Worm (Caenorhabditis elegans) whole organism, young adult: ENCODE data around the gene frm-3.

Experiments used
- B0336.3 ChIP-seq: fragments of 200-800 bp; sonication (Bioruptor generic); IDR thresholded peaks from 2 replicates; pipeline ENCODE4 v1.3.6; 2022; ENCODE audit warnings: missing genetic modification characterization, missing compliant biosample characterization
- F10E7.11 ChIP-seq: sonication (generic microtip); optimal IDR thresholded peaks from 2 replicates; lab custom pipeline; 2017; ENCODE audit warnings: mild to moderate bottlenecking, missing genetic modification characterization, moderate library complexity, missing compliant biosample characterization
- F22D6.2 ChIP-seq: sonication (generic microtip); optimal IDR thresholded peaks from 2 replicates; lab custom pipeline; 2016; ENCODE audit warnings: mild to moderate bottlenecking, missing genetic modification characterization, missing compliant biosample characterization
- F33H1.4 ChIP-seq: fragments of 200-800 bp; sonication (Bioruptor generic); IDR thresholded peaks from 2 replicates; pipeline ENCODE4 v1.3.6; 2022; ENCODE audit warnings: missing genetic modification reagents, missing genetic modification characterization, missing compliant biosample characterization
- F49E8.2 ChIP-seq: sonication (generic microtip); optimal IDR thresholded peaks from 3 replicates; lab custom pipeline; 2017; ENCODE audit warnings: missing genetic modification characterization, mild to moderate bottlenecking, missing compliant biosample characterization, antibody characterized with exemption, moderate library complexity; ENCODE audit not compliant: insufficient read depth
- T07F8.4 ChIP-seq: sonication (generic microtip); optimal IDR thresholded peaks from 2 replicates; lab custom pipeline; 2016; ENCODE audit warnings: mild to moderate bottlenecking, missing genetic modification characterization, moderate library complexity, missing compliant biosample characterization
- Y53G8AR.9 ChIP-seq: fragments of 200-800 bp; sonication (Bioruptor generic); conservative IDR thresholded peaks from 2 replicates; pipeline ENCODE4 v1.3.6; 2022; ENCODE audit warnings: missing genetic modification reagents, missing genetic modification characterization, missing compliant biosample characterization
- Y67H2A.10 ChIP-seq: fragments of 200-800 bp; sonication (Bioruptor generic); conservative IDR thresholded peaks from 2 replicates; pipeline ENCODE4 v1.3.6; 2022; ENCODE audit warnings: missing genetic modification reagents, missing genetic modification characterization, missing compliant biosample characterization
- ZK185.1 ChIP-seq: sonication (generic microtip); optimal IDR thresholded peaks from 2 replicates; lab custom pipeline; 2016; ENCODE audit warnings: mild to moderate bottlenecking, missing genetic modification characterization, missing compliant biosample characterization; ENCODE audit not compliant: poor library complexity, severe bottlenecking
- attf-6 ChIP-seq: fragments of 200-800 bp; sonication (Bioruptor generic); IDR thresholded peaks from 2 replicates; pipeline ENCODE4 v1.3.6; 2022; ENCODE audit warnings: missing genetic modification reagents, missing genetic modification characterization, missing compliant biosample characterization
- bed-2 ChIP-seq: fragments of 200-800 bp; sonication (Bioruptor generic); IDR thresholded peaks from 2 replicates; pipeline ENCODE4 v1.3.6; 2022; ENCODE audit warnings: missing genetic modification reagents, missing genetic modification characterization, missing compliant biosample characterization
- ccch-3 ChIP-seq: fragments of 200-800 bp; sonication (Bioruptor generic); optimal IDR thresholded peaks from 2 replicates; lab custom pipeline; 2018; ENCODE audit warnings: mild to moderate bottlenecking, missing genetic modification characterization, missing compliant biosample characterization
- ceh-100 ChIP-seq: fragments of 200-800 bp; sonication (Bioruptor generic); IDR thresholded peaks from 2 replicates; pipeline ENCODE4 v1.3.6; 2022; ENCODE audit warnings: missing genetic modification reagents, missing genetic modification characterization, missing compliant biosample characterization
- ceh-27 ChIP-seq: fragments of 200-800 bp; sonication (Bioruptor generic); optimal IDR thresholded peaks from 2 replicates; lab custom pipeline; 2018; ENCODE audit warnings: mild to moderate bottlenecking, missing genetic modification characterization, moderate library complexity, missing compliant biosample characterization
- die-1 ChIP-seq: sonication (generic microtip); optimal IDR thresholded peaks from 2 replicates; lab custom pipeline; 2016; ENCODE audit warnings: missing genotype, mild to moderate bottlenecking, missing genetic modification characterization, missing compliant biosample characterization
- dox-1 ChIP-seq: fragments of 200-800 bp; sonication (Bioruptor generic); IDR thresholded peaks from 2 replicates; pipeline ENCODE4 v1.3.6; 2022; ENCODE audit warnings: missing genetic modification reagents, missing genetic modification characterization, missing compliant biosample characterization
- dpl-1 ChIP-seq: fragments of 150-350 bp; optimal IDR thresholded peaks from 2 replicates; lab custom pipeline; 2014; ENCODE audit warnings: missing biosample characterization, missing genetic modification reagents, missing genetic modification characterization
- egl-18 ChIP-seq: fragments of 200-800 bp; sonication (Bioruptor generic); IDR thresholded peaks from 2 replicates; pipeline ENCODE4 v1.3.6; 2022; ENCODE audit warnings: missing genetic modification reagents, missing genetic modification characterization, missing compliant biosample characterization
- egl-44 ChIP-seq: fragments of 200-800 bp; sonication (Bioruptor generic); IDR thresholded peaks from 2 replicates; pipeline ENCODE4 v1.3.6; 2022; ENCODE audit warnings: missing genetic modification reagents, missing genetic modification characterization, missing compliant biosample characterization
- ekl-4 ChIP-seq: fragments of 200-800 bp; sonication (Bioruptor generic); IDR thresholded peaks from 2 replicates; pipeline ENCODE4 v1.3.6; 2022; ENCODE audit warnings: missing genetic modification reagents, missing genetic modification characterization, missing compliant biosample characterization
- ets-4 ChIP-seq: fragments of 200-800 bp; sonication (Bioruptor generic); optimal IDR thresholded peaks from 2 replicates; lab custom pipeline; 2018; ENCODE audit warnings: mild to moderate bottlenecking, missing genetic modification characterization, missing compliant biosample characterization
- gei-17 ChIP-seq: fragments of 200-800 bp; sonication (Bioruptor generic); optimal IDR thresholded peaks from 2 replicates; lab custom pipeline; 2018; ENCODE audit warnings: mild to moderate bottlenecking, missing genetic modification characterization, missing compliant biosample characterization
- him-1 ChIP-seq: sonication (generic microtip); optimal IDR thresholded peaks from 2 replicates; lab custom pipeline; 2016; ENCODE audit warnings: missing genotype, missing genetic modification reagents, missing genetic modification characterization, missing compliant biosample characterization
- hsf-1 ChIP-seq: fragments of 200-800 bp; sonication (Bioruptor generic); IDR thresholded peaks from 2 replicates; pipeline ENCODE4 v1.3.6; 2022; ENCODE audit warnings: missing genetic modification reagents, missing genetic modification characterization, missing compliant biosample characterization
- lag-1 ChIP-seq: fragments of 200-800 bp; sonication (Bioruptor generic); IDR thresholded peaks from 2 replicates; pipeline ENCODE4 v1.3.6; 2022; ENCODE audit warnings: missing genetic modification reagents, missing genetic modification characterization, missing compliant biosample characterization
- let-526 ChIP-seq: fragments of 200-800 bp; sonication (Bioruptor generic); IDR thresholded peaks from 2 replicates; pipeline ENCODE4 v1.3.6; 2022; ENCODE audit warnings: missing genetic modification reagents, missing genetic modification characterization, missing compliant biosample characterization
- let-607 ChIP-seq, 2 experiments: fragments of 200-800 bp in 1 of 2; sonication (Bioruptor generic) in 1 of 2; sonication (generic microtip) in 1 of 2; optimal IDR thresholded peaks; 2 replicates each; lab custom pipeline; 2016 to 2018; ENCODE audit warnings: mild to moderate bottlenecking in 2 of 2, missing compliant biosample characterization in 2 of 2, missing genetic modification characterization in 2 of 2, moderate library complexity in 2 of 2, missing genotype in 1 of 2
- lin-26 ChIP-seq: fragments of 200-800 bp; sonication (Bioruptor generic); IDR thresholded peaks from 2 replicates; pipeline ENCODE4 v1.3.6; 2022; ENCODE audit warnings: missing genetic modification reagents, missing genetic modification characterization, missing compliant biosample characterization
- lin-54 ChIP-seq: fragments of 200-800 bp; sonication (Bioruptor generic); optimal IDR thresholded peaks from 2 replicates; lab custom pipeline; 2018; ENCODE audit warnings: mild to moderate bottlenecking, missing genetic modification characterization, missing compliant biosample characterization
- lir-1 ChIP-seq: fragments of 200-800 bp; sonication (Bioruptor generic); conservative IDR thresholded peaks from 2 replicates; pipeline ENCODE4 v1.3.6; 2022; ENCODE audit warnings: missing genetic modification reagents, missing genetic modification characterization, missing compliant biosample characterization
- madf-10 ChIP-seq: sonication (generic microtip); optimal IDR thresholded peaks from 2 replicates; lab custom pipeline; 2016; ENCODE audit warnings: mild to moderate bottlenecking, missing genetic modification characterization, missing compliant biosample characterization
- nfya-2 ChIP-seq: fragments of 200-800 bp; sonication (Bioruptor generic); IDR thresholded peaks from 2 replicates; pipeline ENCODE4 v1.3.6; 2022; ENCODE audit warnings: missing genetic modification reagents, missing genetic modification characterization, missing compliant biosample characterization
- nhr-80 ChIP-seq: sonication (generic microtip); optimal IDR thresholded peaks from 2 replicates; lab custom pipeline; 2016; ENCODE audit warnings: missing genetic modification characterization, missing compliant biosample characterization
- repo-1 ChIP-seq: sonication (generic microtip); optimal IDR thresholded peaks from 2 replicates; lab custom pipeline; 2017; ENCODE audit warnings: mild to moderate bottlenecking, missing genetic modification characterization, missing compliant biosample characterization
- sptf-2 ChIP-seq: fragments of 200-800 bp; sonication (Bioruptor generic); optimal IDR thresholded peaks from 2 replicates; lab custom pipeline; 2018; ENCODE audit warnings: mild to moderate bottlenecking, missing genetic modification characterization, missing compliant biosample characterization
- unc-130 ChIP-seq: sonication (generic microtip); optimal IDR thresholded peaks from 2 replicates; lab custom pipeline; 2016; ENCODE audit warnings: missing genetic modification reagents, missing genetic modification characterization, missing compliant biosample characterization
- unc-62 ChIP-seq: fragments of 150-350 bp; optimal IDR thresholded peaks from 2 replicates; lab custom pipeline; 2014; ENCODE audit warnings: missing biosample characterization, missing genetic modification reagents, missing genetic modification characterization
- ztf-18 ChIP-seq: sonication (generic microtip); optimal IDR thresholded peaks from 2 replicates; lab custom pipeline; 2016; ENCODE audit warnings: missing genotype, mild to moderate bottlenecking, missing genetic modification characterization, missing compliant biosample characterization
- ztf-22 ChIP-seq: fragments of 200-800 bp; sonication (Bioruptor generic); optimal IDR thresholded peaks from 2 replicates; lab custom pipeline; 2018; ENCODE audit warnings: mild to moderate bottlenecking, missing genetic modification characterization, moderate library complexity, missing compliant biosample characterization
- ztf-26 ChIP-seq: sonication (generic microtip); optimal IDR thresholded peaks from 2 replicates; lab custom pipeline; 2017; ENCODE audit warnings: missing genetic modification characterization, missing compliant biosample characterization

frm-3 gene

ce11 chrX:11607500-11607823, 35.2 kb downstream of the frm-3 start:
- TF ChIP-seq ceh-27 (GFP tag; lab: Kevin White, UChicago): no peak
- no peak for TF ChIP-seq attf-6 (GFP tag; lab: Robert Waterston, UW)
- no peak for TF ChIP-seq ekl-4 (GFP tag; lab: Robert Waterston, UW)
- no peak for TF ChIP-seq T07F8.4 (tag; lab: Kevin White, UChicago)
- no peak for TF ChIP-seq Y67H2A.10 (GFP tag; lab: Robert Waterston, UW)
- no peak for TF ChIP-seq dpl-1 (GFP tag; lab: Kevin White, UChicago)
- no peak for TF ChIP-seq unc-130 (GFP tag; lab: Kevin White, UChicago)
- no peak for TF ChIP-seq let-526 (GFP tag; lab: Robert Waterston, UW)
- TF ChIP-seq bed-2 (GFP tag; lab: Robert Waterston, UW): no peak
- TF ChIP-seq ceh-100: no peak
- no peak for TF ChIP-seq unc-62 (GFP tag; lab: Kevin White, UChicago)
- no peak for TF ChIP-seq B0336.3 (GFP tag; lab: Robert Waterston, UW)

ce11 chrX:11608110-11608759, 35.9 kb downstream of the frm-3 start:
- TF ChIP-seq repo-1 (tag; lab: Kevin White, UChicago) (no peak), lin-26 (GFP tag; lab: Robert Waterston, UW) (no peak), ztf-18 (no peak), lir-1 (GFP tag; lab: Robert Waterston, UW) (no peak), nfya-2 (GFP tag; lab: Robert Waterston, UW) (no peak), Y53G8AR.9 (GFP tag; lab: Robert Waterston, UW) (0 out of 2 replicates have a peak, but pooled peaks have one; percentile 21), ZK185.1 (tag; lab: Kevin White, UChicago) (peak; percentile 8), F49E8.2 (no peak), madf-10 (tag; lab: Kevin White, UChicago) (no peak), let-607 (tag; optimal IDR thresholded peaks at IDR 0.05; lab: Kevin White, UChicago) (peak; percentile 61 to 64), unc-62 (GFP tag; lab: Kevin White, UChicago) (peak; percentile 95), die-1 (tag; lab: Kevin White, UChicago) (no peak), nhr-80 (tag; lab: Kevin White, UChicago) (peak; percentile 76), ccch-3 (GFP tag; lab: Kevin White, UChicago) (no peak), ets-4 (peak; percentile 17), ztf-22 (GFP tag; lab: Kevin White, UChicago) (peak; percentile 18)

- TF ChIP-seq dox-1 (GFP tag; lab: Robert Waterston, UW): no peak
- no peak for TF ChIP-seq gei-17 (GFP tag; lab: Kevin White, UChicago)
- no peak for TF ChIP-seq ets-4
- no peak for TF ChIP-seq unc-62 (GFP tag; lab: Kevin White, UChicago)
- no peak for TF ChIP-seq lin-54 (GFP tag; lab: Kevin White, UChicago)
- TF ChIP-seq ztf-26 (tag; lab: Kevin White, UChicago): no peak
- no peak for TF ChIP-seq egl-18 (GFP tag; lab: Robert Waterston, UW)
- TF ChIP-seq F22D6.2 (tag; lab: Kevin White, UChicago): no peak
- no peak for TF ChIP-seq F33H1.4
- TF ChIP-seq sptf-2 (GFP tag; lab: Kevin White, UChicago): no peak
- no peak for TF ChIP-seq egl-44
- no peak for TF ChIP-seq ceh-100
- TF ChIP-seq bed-2 (GFP tag; lab: Robert Waterston, UW): no peak
- no peak for TF ChIP-seq F10E7.11 (tag; lab: Kevin White, UChicago)
- TF ChIP-seq hsf-1 (GFP tag; lab: Robert Waterston, UW): no peak
- TF ChIP-seq lag-1 (GFP tag; lab: Robert Waterston, UW): no peak
- TF ChIP-seq nhr-80 (tag; lab: Kevin White, UChicago): no peak
- no peak for TF ChIP-seq him-1 (tag; lab: Kevin White, UChicago)
These were observed 45.1 kb downstream of the frm-3 start, which contains the start of gene F52D10.4 for ce11 chrX:11617387-11617786. Gene F52D10.4, plus strand, starts transcription at chrX:11617470.
